Worm (Caenorhabditis elegans) whole organism, L1 larva: Measurements from ENCODE around the gene C03B1.17.

Experiments used
- Y116A8C.19 ChIP-seq: sonication (generic microtip); optimal IDR thresholded peaks from 2 replicates; lab custom pipeline; 2016; ENCODE audit warnings: missing compliant biosample characterization, missing genetic modification characterization, borderline replicate concordance
- ceh-82 ChIP-seq, 3 experiments: fragments of 150-350 bp in 1 of 3; sonication (generic microtip) in 2 of 3; optimal IDR thresholded peaks; 2 replicates each; lab custom pipeline; 2014 to 2017; ENCODE audit warnings: missing biosample characterization in 3 of 3, missing genetic modification characterization in 3 of 3
- fos-1 ChIP-seq: fragments of 150-350 bp; optimal IDR thresholded peaks from 2 replicates; lab custom pipeline; 2014; ENCODE audit warnings: missing biosample characterization, missing genetic modification characterization
- irx-1 ChIP-seq: sonication (generic microtip); optimal IDR thresholded peaks from 2 replicates; lab custom pipeline; 2016; ENCODE audit warnings: missing genetic modification characterization, missing compliant biosample characterization
- lin-39 ChIP-seq: fragments of 150-350 bp; optimal IDR thresholded peaks from 2 replicates; lab custom pipeline; 2014; ENCODE audit warnings: missing biosample characterization, missing genetic modification reagents, missing genetic modification characterization
- snpc-4 ChIP-seq: fragments of 150-350 bp; optimal IDR thresholded peaks from 2 replicates; lab custom pipeline; 2014; ENCODE audit warnings: missing biosample characterization, missing genetic modification characterization

DNA sequence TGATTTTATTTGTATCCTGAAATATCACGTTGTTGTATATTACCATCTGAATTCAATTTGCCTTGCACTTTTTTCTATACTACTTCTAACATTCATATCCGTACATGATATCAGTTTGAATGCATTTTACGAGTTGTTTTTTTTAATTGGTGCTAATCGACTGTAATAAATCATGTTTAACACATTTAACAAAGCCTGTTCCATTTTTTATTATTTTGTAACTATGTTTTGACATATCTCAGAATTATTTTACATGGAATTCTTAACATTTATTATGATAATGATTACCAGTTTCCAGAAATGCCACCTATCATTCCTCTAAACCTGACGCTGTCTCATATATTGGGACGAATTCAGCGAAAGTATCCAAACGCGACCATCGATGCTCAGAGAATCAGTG, 7.7 kb upstream of the C03B1.17 start, which contains the start of gene C03B1.3:
- TF ChIP-seq lin-39 (tag; lab: Kevin White, UChicago) (no peak), Y116A8C.19 (tag; lab: Kevin White, UChicago) (no peak), fos-1 (no peak), ceh-82 (tag; optimal IDR thresholded peaks at IDR 0.05; lab: Kevin White, UChicago) (no peak), irx-1 (tag; lab: Kevin White, UChicago) (no peak), snpc-4 (no peak)
